Worm (Caenorhabditis elegans) whole organism, L3 larva: ENCODE measurements around the gene clh-2.

Experiments
- ZK546.5 ChIP-seq: sonication (generic microtip); optimal IDR thresholded peaks from 2 replicates; lab custom pipeline; 2017; ENCODE audit warnings: missing biosample characterization, missing genetic modification characterization
- elt-3 ChIP-seq, 3 experiments: fragments of 150-350 bp in 1 of 3; sonication (generic microtip) in 2 of 3; optimal IDR thresholded peaks; 2 replicates in 2 of 3; 4 replicates in 1 of 3; lab custom pipeline; 2014 to 2017; ENCODE audit warnings: missing biosample characterization in 3 of 3, missing genetic modification characterization in 3 of 3
- lin-39 ChIP-seq: fragments of 150-350 bp; optimal IDR thresholded peaks from 2 replicates; lab custom pipeline; 2018; ENCODE audit warnings: missing biosample characterization, missing genetic modification reagents, missing genetic modification characterization
- zag-1 ChIP-seq: fragments of 150-350 bp; optimal IDR thresholded peaks from 2 replicates; lab custom pipeline; 2014; ENCODE audit warnings: missing biosample characterization, missing genetic modification characterization

ce11 chrII:11333846-11334638 lies 17.7 kb upstream of the clh-2 start:
- TF ChIP-seq lin-39 (tag; lab: Kevin White, UChicago), result no peak
- no peak for TF ChIP-seq zag-1
- no peak for TF ChIP-seq ZK546.5 (tag; lab: Kevin White, UChicago)
- no peak for TF ChIP-seq elt-3 (tag; optimal IDR thresholded peaks at IDR 0.05; lab: Kevin White, UChicago)
